Fruit fly (Drosophila melanogaster) whole organism, adult: ENCODE measurements around the gene FASN2.

Experiments used
- CG11617 ChIP-seq: fragments of 200-800 bp; sonication (Bioruptor generic); optimal IDR thresholded peaks from 2 replicates; lab custom pipeline; 2017; ENCODE audit warnings: mild to moderate bottlenecking, missing biosample characterization, missing genetic modification reagents, missing genetic modification characterization
- CG12768 ChIP-seq: fragments of 200-800 bp; sonication (Bioruptor generic); optimal IDR thresholded peaks from 2 replicates; lab custom pipeline; 2017; ENCODE audit warnings: missing biosample characterization, missing genetic modification characterization, mild to moderate bottlenecking, moderate library complexity, missing genetic modification reagents
- CG14711 ChIP-seq: fragments of 200-800 bp; sonication (Bioruptor generic); optimal IDR thresholded peaks from 2 replicates; lab custom pipeline; 2018; ENCODE audit warnings: missing biosample characterization, mild to moderate bottlenecking, missing genetic modification characterization, moderate library complexity
- CG1620 ChIP-seq: fragments of 200-800 bp; sonication (Bioruptor generic); optimal IDR thresholded peaks from 2 replicates; lab custom pipeline; 2016; ENCODE audit warnings: missing biosample characterization, missing genetic modification characterization
- CG33017 ChIP-seq: fragments of 200-800 bp; sonication (Bioruptor generic); optimal IDR thresholded peaks from 2 replicates; lab custom pipeline; 2018; ENCODE audit warnings: missing biosample characterization, mild to moderate bottlenecking, missing genetic modification characterization, moderate library complexity
- CG5204 ChIP-seq: fragments of 200-800 bp; sonication (Bioruptor generic); optimal IDR thresholded peaks from 2 replicates; lab custom pipeline; 2016; ENCODE audit warnings: missing biosample characterization, missing genetic modification characterization
- Clk ChIP-seq: fragments of 200-800 bp; sonication (Bioruptor generic); optimal IDR thresholded peaks from 2 replicates; lab custom pipeline; 2017; ENCODE audit warnings: missing biosample characterization, missing genetic modification characterization
- cic ChIP-seq: fragments of 200-800 bp; sonication (Bioruptor generic); optimal IDR thresholded peaks from 2 replicates; lab custom pipeline; 2017; ENCODE audit warnings: missing biosample characterization, mild to moderate bottlenecking, missing genetic modification characterization, moderate library complexity
- kay ChIP-seq: fragments of 200-800 bp; sonication (Bioruptor generic); peaks from one replicate; lab custom pipeline; 2016; ENCODE audit warnings: missing biosample characterization, missing genetic modification characterization, borderline replicate concordance
- pad ChIP-seq: fragments of 200-800 bp; sonication (Bioruptor generic); optimal IDR thresholded peaks from 3 replicates; lab custom pipeline; 2017; ENCODE audit warnings: missing biosample characterization, missing genetic modification characterization, mild to moderate bottlenecking, moderate library complexity, missing genetic modification reagents

DNA sequence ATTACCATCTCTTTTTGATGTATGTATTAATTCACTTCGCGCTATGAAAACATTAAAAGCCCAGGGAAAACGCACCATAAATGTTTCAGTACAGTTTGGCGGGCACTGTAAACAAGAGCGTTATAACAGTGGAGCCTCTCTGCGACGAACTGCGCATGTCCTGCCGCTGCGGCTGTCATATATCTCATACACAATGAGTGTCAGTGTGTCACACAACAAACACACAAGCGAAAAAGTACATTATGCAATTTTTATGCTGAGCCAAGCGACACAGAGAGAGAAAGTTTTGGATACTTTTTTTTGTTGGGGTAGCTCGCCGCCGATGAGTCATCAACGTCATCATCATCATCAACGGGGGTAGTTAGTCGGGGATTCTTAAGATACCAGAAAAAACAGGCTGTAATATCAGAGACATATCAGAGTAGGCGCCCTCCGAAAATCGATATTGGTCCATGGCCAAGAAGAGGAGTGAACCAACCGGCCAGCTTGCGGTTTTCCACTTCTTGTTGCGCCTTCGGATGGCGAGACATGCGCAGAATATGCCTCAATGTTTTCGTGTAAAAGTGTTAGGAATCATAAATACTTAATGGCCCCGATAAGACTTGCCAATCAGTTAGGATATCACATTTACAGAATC, 44.6 kb downstream of the FASN2 start:
- no peak for TF ChIP-seq CG5204 (GFP tag; lab: Kevin White, UChicago)
- no peak for TF ChIP-seq Clk (GFP tag; lab: Kevin White, UChicago)
- TF ChIP-seq CG14711 (tag; lab: Kevin White, UChicago): no peak
- TF ChIP-seq kay: no peak
- no peak for TF ChIP-seq CG33017 (tag; lab: Kevin White, UChicago)
- TF ChIP-seq CG12768 (GFP tag; lab: Kevin White, UChicago): no peak
- no peak for TF ChIP-seq cic (GFP tag; lab: Kevin White, UChicago)
- TF ChIP-seq CG11617 (GFP tag; lab: Kevin White, UChicago): no peak
- no peak for TF ChIP-seq CG1620 (GFP tag; lab: Kevin White, UChicago)
- TF ChIP-seq pad (GFP tag; lab: Kevin White, UChicago): no peak
